Worm (Caenorhabditis elegans) whole organism, late embryonic: ENCODE measurements around the gene ptr-8.

ENCODE experiments used
- C08G9.2 ChIP-seq: sonication (generic microtip); optimal IDR thresholded peaks from 2 replicates; lab custom pipeline; 2016; ENCODE audit warnings: mild to moderate bottlenecking, missing genetic modification characterization, moderate library complexity, missing compliant biosample characterization
- C38D4.7 ChIP-seq: fragments of 200-800 bp; sonication (Bioruptor generic); optimal IDR thresholded peaks from 2 replicates; lab custom pipeline; 2018; ENCODE audit warnings: mild to moderate bottlenecking, missing genetic modification characterization, moderate library complexity, missing compliant biosample characterization
- F13H6.1 ChIP-seq: sonication (generic microtip); optimal IDR thresholded peaks from 2 replicates; lab custom pipeline; 2016; ENCODE audit warnings: missing genetic modification characterization, missing compliant biosample characterization
- K02D7.2 ChIP-seq: sonication (generic microtip); optimal IDR thresholded peaks from 2 replicates; lab custom pipeline; 2017; ENCODE audit warnings: mild to moderate bottlenecking, missing genetic modification characterization, missing compliant biosample characterization
- K09A11.1 ChIP-seq: sonication (generic microtip); optimal IDR thresholded peaks from 2 replicates; lab custom pipeline; 2017; ENCODE audit warnings: antibody characterized with exemption, mild to moderate bottlenecking, missing genetic modification characterization, missing compliant biosample characterization; ENCODE audit not compliant: insufficient read depth
- T23F11.4 ChIP-seq: fragments of 200-800 bp; sonication (Bioruptor generic); optimal IDR thresholded peaks from 2 replicates; lab custom pipeline; 2018; ENCODE audit warnings: mild to moderate bottlenecking, missing genetic modification characterization, missing compliant biosample characterization
- ceh-14 ChIP-seq: sonication (generic microtip); optimal IDR thresholded peaks from 2 replicates; lab custom pipeline; 2016; ENCODE audit warnings: missing genotype, missing genetic modification characterization, missing compliant biosample characterization
- ceh-18 ChIP-seq: sonication (generic microtip); optimal IDR thresholded peaks from 2 replicates; lab custom pipeline; 2016; ENCODE audit warnings: missing genetic modification characterization, missing compliant biosample characterization
- ceh-19 ChIP-seq: fragments of 200-800 bp; sonication (Bioruptor generic); optimal IDR thresholded peaks from 2 replicates; lab custom pipeline; 2018; ENCODE audit warnings: mild to moderate bottlenecking, missing genetic modification characterization, missing compliant biosample characterization
- ceh-2 ChIP-seq: sonication (generic microtip); optimal IDR thresholded peaks from 2 replicates; lab custom pipeline; 2016; ENCODE audit warnings: missing genotype, missing genetic modification characterization, missing compliant biosample characterization
- ceh-22 ChIP-seq: sonication (generic microtip); optimal IDR thresholded peaks from 2 replicates; lab custom pipeline; 2017; ENCODE audit warnings: missing biosample characterization, missing genetic modification characterization
- ceh-31 ChIP-seq: sonication (generic microtip); optimal IDR thresholded peaks from 2 replicates; lab custom pipeline; 2016; ENCODE audit warnings: missing genetic modification characterization, missing compliant biosample characterization
- ceh-34 ChIP-seq: sonication (generic microtip); optimal IDR thresholded peaks from 2 replicates; lab custom pipeline; 2016; ENCODE audit warnings: mild to moderate bottlenecking, missing genetic modification characterization, missing compliant biosample characterization
- ceh-45 ChIP-seq: fragments of 200-800 bp; sonication (Bioruptor generic); IDR thresholded peaks from 2 replicates; pipeline ENCODE4 v1.3.6; 2022; ENCODE audit warnings: missing genetic modification reagents, missing genetic modification characterization, missing compliant biosample characterization
- ceh-9 ChIP-seq: sonication (generic microtip); optimal IDR thresholded peaks from 2 replicates; lab custom pipeline; 2016; ENCODE audit warnings: mild to moderate bottlenecking, missing genetic modification characterization, inconsistent platforms, missing compliant biosample characterization
- dmd-4 ChIP-seq: sonication (generic microtip); optimal IDR thresholded peaks from 2 replicates; lab custom pipeline; 2016; ENCODE audit warnings: borderline replicate concordance, missing genetic modification characterization, missing compliant biosample characterization
- elt-2 ChIP-seq: sonication (generic microtip); optimal IDR thresholded peaks from 2 replicates; lab custom pipeline; 2016; ENCODE audit warnings: missing genetic modification reagents, missing genetic modification characterization, missing compliant biosample characterization
- ets-4 ChIP-seq: sonication (generic microtip); optimal IDR thresholded peaks from 2 replicates; lab custom pipeline; 2016; ENCODE audit warnings: missing genetic modification characterization, missing compliant biosample characterization
- eyg-1 ChIP-seq: sonication (generic microtip); optimal IDR thresholded peaks from 2 replicates; lab custom pipeline; 2016; ENCODE audit warnings: missing genotype, missing genetic modification characterization, missing compliant biosample characterization
- fax-1 ChIP-seq: sonication (generic microtip); optimal IDR thresholded peaks from 2 replicates; lab custom pipeline; 2016; ENCODE audit warnings: missing genotype, missing genetic modification characterization, missing compliant biosample characterization
- fkh-10 ChIP-seq: fragments of 150-350 bp; optimal IDR thresholded peaks from 2 replicates; lab custom pipeline; 2014; ENCODE audit warnings: missing biosample characterization, missing genetic modification reagents, missing genetic modification characterization
- hlh-13 ChIP-seq: fragments of 200-800 bp; sonication (Bioruptor generic); optimal IDR thresholded peaks from 2 replicates; lab custom pipeline; 2018; ENCODE audit warnings: mild to moderate bottlenecking, missing genetic modification characterization, missing compliant biosample characterization
- hlh-15 ChIP-seq: sonication (generic microtip); optimal IDR thresholded peaks from 2 replicates; lab custom pipeline; 2016; ENCODE audit warnings: missing genetic modification characterization, missing compliant biosample characterization
- hlh-30 ChIP-seq: sonication (generic microtip); optimal IDR thresholded peaks from 2 replicates; lab custom pipeline; 2017; ENCODE audit warnings: antibody characterized with exemption, missing genetic modification characterization, missing compliant biosample characterization; ENCODE audit not compliant: insufficient read depth
- hlh-6 ChIP-seq: sonication (generic microtip); optimal IDR thresholded peaks from 2 replicates; lab custom pipeline; 2016; ENCODE audit warnings: missing genotype, missing genetic modification characterization, missing compliant biosample characterization
- hlh-8 ChIP-seq: sonication (generic microtip); optimal IDR thresholded peaks from 2 replicates; lab custom pipeline; 2016; ENCODE audit warnings: missing genotype, missing genetic modification characterization, missing compliant biosample characterization
- mec-3 ChIP-seq: sonication (generic microtip); optimal IDR thresholded peaks from 2 replicates; lab custom pipeline; 2016; ENCODE audit warnings: borderline replicate concordance, missing genetic modification characterization, missing compliant biosample characterization
- nfya-1 ChIP-seq: sonication (generic microtip); optimal IDR thresholded peaks from 2 replicates; lab custom pipeline; 2017; ENCODE audit warnings: missing genetic modification characterization, mild to moderate bottlenecking, missing compliant biosample characterization, antibody characterized with exemption, moderate library complexity
- nhr-232 ChIP-seq: sonication (generic microtip); optimal IDR thresholded peaks from 2 replicates; lab custom pipeline; 2016; ENCODE audit warnings: missing genetic modification characterization, missing compliant biosample characterization
- npax-4 ChIP-seq: sonication (generic microtip); optimal IDR thresholded peaks from 2 replicates; lab custom pipeline; 2016; ENCODE audit warnings: missing genetic modification characterization, missing compliant biosample characterization
- odd-2 ChIP-seq: sonication (generic microtip); optimal IDR thresholded peaks from 2 replicates; lab custom pipeline; 2017; ENCODE audit warnings: antibody characterized with exemption, mild to moderate bottlenecking, missing genetic modification characterization, missing compliant biosample characterization
- pat-9 ChIP-seq: fragments of 200-800 bp; sonication (Bioruptor generic); optimal IDR thresholded peaks from 2 replicates; lab custom pipeline; 2018; ENCODE audit warnings: mild to moderate bottlenecking, missing genetic modification characterization, moderate library complexity, missing compliant biosample characterization
- pax-1 ChIP-seq: fragments of 150-350 bp; optimal IDR thresholded peaks from 2 replicates; lab custom pipeline; 2014; ENCODE audit warnings: missing biosample characterization, missing genetic modification characterization
- pros-1 ChIP-seq: fragments of 150-350 bp; optimal IDR thresholded peaks from 2 replicates; lab custom pipeline; 2014; ENCODE audit warnings: missing biosample characterization, missing genetic modification reagents, missing genetic modification characterization
- ref-2 ChIP-seq: sonication (generic microtip); optimal IDR thresholded peaks from 2 replicates; lab custom pipeline; 2016; ENCODE audit warnings: missing genetic modification characterization, missing compliant biosample characterization
- rnt-1 ChIP-seq: sonication (generic microtip); optimal IDR thresholded peaks from 2 replicates; lab custom pipeline; 2016; ENCODE audit warnings: missing genetic modification characterization, missing compliant biosample characterization
- sdc-2 ChIP-seq: sonication (generic microtip); optimal IDR thresholded peaks from 2 replicates; lab custom pipeline; 2016; ENCODE audit warnings: missing genotype, missing genetic modification characterization, missing compliant biosample characterization
- sox-2 ChIP-seq: fragments of 200-800 bp; sonication (Bioruptor generic); IDR thresholded peaks from 2 replicates; pipeline ENCODE4 v1.3.6; 2022; ENCODE audit warnings: missing genetic modification reagents, missing genetic modification characterization, missing compliant biosample characterization
- sox-4 ChIP-seq: sonication (generic microtip); optimal IDR thresholded peaks from 2 replicates; lab custom pipeline; 2017; ENCODE audit warnings: mild to moderate bottlenecking, missing genetic modification characterization, inconsistent platforms, missing compliant biosample characterization
- syd-9 ChIP-seq: sonication (generic microtip); optimal IDR thresholded peaks from 2 replicates; lab custom pipeline; 2016; ENCODE audit warnings: mild to moderate bottlenecking, missing genetic modification characterization, moderate library complexity, missing compliant biosample characterization
- tbx-2 ChIP-seq: sonication (generic microtip); optimal IDR thresholded peaks from 2 replicates; lab custom pipeline; 2016; ENCODE audit warnings: missing genetic modification characterization, missing compliant biosample characterization
- tbx-7 ChIP-seq: sonication (generic microtip); optimal IDR thresholded peaks from 2 replicates; lab custom pipeline; 2016; ENCODE audit warnings: missing genotype, missing genetic modification characterization, missing compliant biosample characterization
- ttx-3 ChIP-seq: sonication (generic microtip); optimal IDR thresholded peaks from 2 replicates; lab custom pipeline; 2016; ENCODE audit warnings: missing genetic modification reagents, missing genetic modification characterization, missing compliant biosample characterization
- unc-3 ChIP-seq, 2 experiments: fragments of 200-800 bp in 1 of 2; sonication (Bioruptor generic) in 1 of 2; sonication (generic microtip) in 1 of 2; conservative IDR thresholded peaks in 1 of 2; optimal IDR thresholded peaks in 1 of 2; 2 replicates each; pipeline versions ENCODE4 v1.3.6 to Lab custom; 2016 to 2022; ENCODE audit warnings: missing compliant biosample characterization in 2 of 2, missing genetic modification characterization in 2 of 2, missing genetic modification reagents in 1 of 2
- zip-5 ChIP-seq: sonication (generic microtip); optimal IDR thresholded peaks from 2 replicates; lab custom pipeline; 2016; ENCODE audit warnings: missing genetic modification characterization, missing compliant biosample characterization
- ztf-16 ChIP-seq: sonication (generic microtip); optimal IDR thresholded peaks from 2 replicates; lab custom pipeline; 2017; ENCODE audit warnings: missing genetic modification characterization, missing compliant biosample characterization

The ptr-8 gene

ce11 chrII:10868670-10869246, 20.3 kb upstream of the ptr-8 start, which contains the start of the genes gmps-1 and cap-2 (continued):
- TF ChIP-seq T23F11.4 (GFP tag; lab: Kevin White, UChicago) (no peak), mec-3 (tag; lab: Kevin White, UChicago) (no peak), elt-2 (tag; lab: Kevin White, UChicago) (peak; percentile 63), nfya-1 (tag; lab: Kevin White, UChicago) (peak; percentile 95), hlh-13 (no peak), ceh-34 (tag; lab: Kevin White, UChicago) (peak; percentile 71), fkh-10 (GFP tag; lab: Kevin White, UChicago) (no peak), ceh-31 (tag; lab: Kevin White, UChicago) (peak; percentile 78), pat-9 (tag; lab: Kevin White, UChicago) (peak; percentile 9), nhr-232 (no peak), F13H6.1 (tag; lab: Kevin White, UChicago) (no peak), ets-4 (tag; lab: Kevin White, UChicago) (peak; percentile 22), sdc-2 (tag; lab: Kevin White, UChicago) (no peak), K02D7.2 (tag; lab: Kevin White, UChicago) (no peak), sox-4 (no peak), hlh-15 (no peak), ceh-45 (GFP tag; lab: Robert Waterston, UW) (no peak), ceh-19 (GFP tag; lab: Kevin White, UChicago) (no peak), hlh-30 (tag; lab: Kevin White, UChicago) (no peak), sox-2 (GFP tag; lab: Robert Waterston, UW) (no peak; the same call in 1 of the 2 replicates), pax-1 (tag; lab: Kevin White, UChicago) (peak; percentile 56), ttx-3 (tag; lab: Kevin White, UChicago) (no peak), C38D4.7 (GFP tag; lab: Kevin White, UChicago) (no peak), ceh-2 (tag; lab: Kevin White, UChicago) (peak; percentile 2), hlh-8 (tag; lab: Kevin White, UChicago) (peak; percentile 19), hlh-6 (no peak), ceh-22 (tag; lab: Kevin White, UChicago) (no peak), ceh-18 (peak; percentile 76), ceh-9 (tag; lab: Kevin White, UChicago) (no peak), odd-2 (tag; lab: Kevin White, UChicago) (no peak), pros-1 (tag; lab: Kevin White, UChicago) (no peak), dmd-4 (tag; lab: Kevin White, UChicago) (no peak)

- no peak for TF ChIP-seq fax-1 (tag; lab: Kevin White, UChicago)
Observed at ce11 chrII:10870698-10871097, 18.4 kb upstream of the ptr-8 start.

ce11 chrII:10872541-10872940, 16.5 kb upstream of the ptr-8 start, which contains the start of the genes cyn-4 and copz-1:
TSS of gene cyn-4 (minus strand) at chrII:10872611.
TSS of gene copz-1 (plus strand) at chrII:10872879.
- TF ChIP-seq tbx-2 (tag; lab: Kevin White, UChicago) (peak; percentile 92), ceh-34 (tag; lab: Kevin White, UChicago) (peak; percentile 38), K09A11.1 (tag; lab: Kevin White, UChicago) (no peak), eyg-1 (peak; percentile 10), nfya-1 (tag; lab: Kevin White, UChicago) (peak; percentile 60), C38D4.7 (GFP tag; lab: Kevin White, UChicago) (no peak), syd-9 (tag; lab: Kevin White, UChicago) (no peak), tbx-7 (tag; lab: Kevin White, UChicago) (peak; percentile 78), F13H6.1 (tag; lab: Kevin White, UChicago) (peak; percentile 22), dmd-4 (tag; lab: Kevin White, UChicago) (no peak), ztf-16 (tag; lab: Kevin White, UChicago) (no peak), elt-2 (tag; lab: Kevin White, UChicago) (peak; percentile 65), C08G9.2 (tag; lab: Kevin White, UChicago) (peak; percentile 89), ceh-2 (tag; lab: Kevin White, UChicago) (peak; percentile 92), ref-2 (tag; lab: Kevin White, UChicago) (peak; percentile 73), npax-4 (tag; lab: Kevin White, UChicago) (no peak), fkh-10 (GFP tag; lab: Kevin White, UChicago) (no peak), zip-5 (tag; lab: Kevin White, UChicago) (peak; percentile 70), ets-4 (tag; lab: Kevin White, UChicago) (peak; percentile 87), ceh-31 (tag; lab: Kevin White, UChicago) (peak; percentile 94), rnt-1 (tag; lab: Kevin White, UChicago) (peak; percentile 41), ceh-19 (GFP tag; lab: Kevin White, UChicago) (peak; percentile 14), ceh-14 (tag; lab: Kevin White, UChicago) (peak; percentile 69), unc-3 (GFP tag; conservative IDR thresholded peaks at IDR 0.05; lab: Robert Waterston, UW) (0 out of 2 replicates have a peak, but pooled peaks have one; percentile 17), unc-3 (tag; optimal IDR thresholded peaks at IDR 0.05; lab: Kevin White, UChicago) (no peak), hlh-8 (tag; lab: Kevin White, UChicago) (peak; percentile 55)
